Worm (Caenorhabditis elegans) whole organism, L4/young adult: Measurements from ENCODE around the gene srd-47.

Source experiments
- W03F9.2 ChIP-seq: fragments of 150-350 bp; optimal IDR thresholded peaks from 2 replicates; lab custom pipeline; 2014; ENCODE audit warnings: missing biosample characterization, missing genetic modification characterization
- him-1 ChIP-seq: sonication (generic microtip); optimal IDR thresholded peaks from 2 replicates; lab custom pipeline; 2016; ENCODE audit warnings: missing genotype, missing genetic modification reagents, missing genetic modification characterization, missing compliant biosample characterization

DNA sequence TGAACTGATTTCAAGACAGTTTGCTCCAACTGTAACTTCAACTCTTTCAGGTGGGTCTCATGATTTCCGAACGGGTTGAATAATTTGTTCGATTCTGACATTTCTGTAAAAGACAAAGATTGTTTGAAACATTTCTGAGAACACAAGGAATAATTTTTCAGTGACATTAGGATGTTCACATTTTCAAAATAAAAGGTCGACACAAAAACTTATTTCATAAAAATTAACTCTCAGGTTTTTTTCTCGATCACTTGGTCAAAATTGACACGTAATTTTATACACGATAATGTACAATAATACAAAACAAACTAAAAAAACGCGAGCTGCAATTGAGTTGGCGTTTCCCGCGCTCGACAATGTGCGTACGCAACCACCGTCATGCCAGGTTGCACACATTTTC, 37.9 kb downstream of the srd-47 start, which contains the start of gene rif-1.2:
- TF ChIP-seq him-1 (tag; lab: Kevin White, UChicago) (no peak), W03F9.2 (tag; lab: Kevin White, UChicago) (no peak)
